Fruit fly (Drosophila melanogaster): ENCODE data around the gene CG11068.

- TF ChIP-seq Ets96B (tag; optimal IDR thresholded peaks at IDR 0.05), result no peak
- no peak for TF ChIP-seq Hr39 (GFP tag; optimal IDR thresholded peaks at IDR 0.05)
- peak; percentile 49; the same call in 1 of the 3 replicates for TF ChIP-seq CG6163 (GFP tag; IDR thresholded peaks at IDR 0.05)
- no peak for TF ChIP-seq Met (GFP tag; optimal IDR thresholded peaks at IDR 0.05)
- TF ChIP-seq Gug (GFP tag; IDR thresholded peaks at IDR 0.05), result no peak
- TF ChIP-seq CG34406 (GFP tag; optimal IDR thresholded peaks at IDR 0.05), result no peak
- TF ChIP-seq net (GFP tag; optimal IDR thresholded peaks at IDR 0.05), result no peak
- TF ChIP-seq CG8319 (GFP tag; optimal IDR thresholded peaks at IDR 0.05), result no peak
Observed at dm6 chrX:13983057-13983456, 28.0 kb downstream of the CG11068 start.
